Worm (Caenorhabditis elegans) whole organism, late embryonic: ENCODE data around the gene nhr-211.

Experiments used
- C38D4.7 ChIP-seq: fragments of 200-800 bp; sonication (Bioruptor generic); optimal IDR thresholded peaks from 2 replicates; lab custom pipeline; 2018; ENCODE audit warnings: mild to moderate bottlenecking, missing genetic modification characterization, moderate library complexity, missing compliant biosample characterization
- K02D7.2 ChIP-seq: sonication (generic microtip); optimal IDR thresholded peaks from 2 replicates; lab custom pipeline; 2017; ENCODE audit warnings: mild to moderate bottlenecking, missing genetic modification characterization, missing compliant biosample characterization
- K09A11.1 ChIP-seq: sonication (generic microtip); optimal IDR thresholded peaks from 2 replicates; lab custom pipeline; 2017; ENCODE audit warnings: antibody characterized with exemption, mild to moderate bottlenecking, missing genetic modification characterization, missing compliant biosample characterization; ENCODE audit not compliant: insufficient read depth
- ama-1 ChIP-seq: fragments of 150-350 bp; optimal IDR thresholded peaks from 2 replicates; lab custom pipeline; 2014
- ceh-19 ChIP-seq: fragments of 200-800 bp; sonication (Bioruptor generic); optimal IDR thresholded peaks from 2 replicates; lab custom pipeline; 2018; ENCODE audit warnings: mild to moderate bottlenecking, missing genetic modification characterization, missing compliant biosample characterization
- ceh-31 ChIP-seq: sonication (generic microtip); optimal IDR thresholded peaks from 2 replicates; lab custom pipeline; 2016; ENCODE audit warnings: missing genetic modification characterization, missing compliant biosample characterization
- fkh-10 ChIP-seq: fragments of 150-350 bp; optimal IDR thresholded peaks from 2 replicates; lab custom pipeline; 2014; ENCODE audit warnings: missing biosample characterization, missing genetic modification reagents, missing genetic modification characterization
- rnt-1 ChIP-seq: sonication (generic microtip); optimal IDR thresholded peaks from 2 replicates; lab custom pipeline; 2016; ENCODE audit warnings: missing genetic modification characterization, missing compliant biosample characterization
- tbx-2 ChIP-seq: sonication (generic microtip); optimal IDR thresholded peaks from 2 replicates; lab custom pipeline; 2016; ENCODE audit warnings: missing genetic modification characterization, missing compliant biosample characterization
- unc-86 ChIP-seq: sonication (generic microtip); optimal IDR thresholded peaks from 2 replicates; lab custom pipeline; 2016; ENCODE audit warnings: missing genetic modification characterization, missing compliant biosample characterization

DNA sequence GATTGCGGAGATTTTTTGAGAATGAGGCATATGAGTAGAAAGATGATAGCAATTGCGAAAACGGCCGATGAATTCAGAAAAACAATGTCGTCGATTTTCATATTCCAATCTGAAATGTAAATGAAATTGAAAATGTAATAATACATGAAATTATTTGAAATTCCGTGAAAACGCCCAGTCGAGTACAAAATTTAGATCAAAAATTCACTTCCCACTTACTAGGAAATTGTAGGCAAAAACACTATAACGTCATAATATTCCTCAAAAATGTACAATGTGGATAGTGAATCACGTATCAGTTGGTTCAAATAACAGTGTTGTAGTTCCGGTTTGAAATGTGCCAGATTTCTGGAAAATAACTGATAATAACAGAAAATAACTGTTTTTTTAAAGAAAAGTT, 14.4 kb downstream of the nhr-211 start, which contains the start of gene str-256:
- no peak for TF ChIP-seq tbx-2 (tag; lab: Kevin White, UChicago)
- TF ChIP-seq ama-1, result no peak
- TF ChIP-seq ceh-19 (GFP tag; lab: Kevin White, UChicago), result no peak
- TF ChIP-seq K09A11.1, result no peak
- no peak for TF ChIP-seq K02D7.2 (tag; lab: Kevin White, UChicago)
- TF ChIP-seq rnt-1 (tag; lab: Kevin White, UChicago), result no peak
- no peak for TF ChIP-seq fkh-10 (GFP tag; lab: Kevin White, UChicago)
- TF ChIP-seq unc-86 (tag; lab: Kevin White, UChicago), result no peak
- no peak for TF ChIP-seq C38D4.7
- no peak for TF ChIP-seq ceh-31 (tag; lab: Kevin White, UChicago)
